Worm (Caenorhabditis elegans) whole organism, L4 larva: Measurements from ENCODE around the gene F59A1.6.

Source experiments
- aly-2 ChIP-seq: sonication (generic microtip); optimal IDR thresholded peaks from 2 replicates; lab custom pipeline; 2018; ENCODE audit warnings: missing biosample characterization, missing genetic modification characterization
- ama-1 ChIP-seq: fragments of 150-350 bp; optimal IDR thresholded peaks from 2 replicates; lab custom pipeline; 2014; ENCODE audit warnings: inconsistent platforms, mixed read lengths
- fos-1 ChIP-seq: fragments of 150-350 bp; optimal IDR thresholded peaks from 2 replicates; lab custom pipeline; 2014; ENCODE audit warnings: missing biosample characterization, missing genetic modification characterization
- lin-13 ChIP-seq: fragments of 150-350 bp; optimal IDR thresholded peaks from 2 replicates; lab custom pipeline; 2014; ENCODE audit warnings: missing biosample characterization, missing genetic modification reagents, missing genetic modification characterization
- pha-4 ChIP-seq, 2 experiments: fragments of 150-350 bp in 1 of 2; fragments of 200-800 bp in 1 of 2; sonication (Bioruptor generic) in 1 of 2; IDR thresholded peaks in 1 of 2; optimal IDR thresholded peaks in 1 of 2; 2 replicates each; pipeline versions ENCODE4 v1.3.6 to Lab custom; 2014 to 2022; ENCODE audit warnings: missing genetic modification characterization in 2 of 2, missing genetic modification reagents in 2 of 2, missing biosample characterization in 1 of 2, missing compliant biosample characterization in 1 of 2
- ztf-11 ChIP-seq: fragments of 150-350 bp; optimal IDR thresholded peaks from 2 replicates; lab custom pipeline; 2014; ENCODE audit warnings: missing biosample characterization, missing genetic modification characterization

DNA sequence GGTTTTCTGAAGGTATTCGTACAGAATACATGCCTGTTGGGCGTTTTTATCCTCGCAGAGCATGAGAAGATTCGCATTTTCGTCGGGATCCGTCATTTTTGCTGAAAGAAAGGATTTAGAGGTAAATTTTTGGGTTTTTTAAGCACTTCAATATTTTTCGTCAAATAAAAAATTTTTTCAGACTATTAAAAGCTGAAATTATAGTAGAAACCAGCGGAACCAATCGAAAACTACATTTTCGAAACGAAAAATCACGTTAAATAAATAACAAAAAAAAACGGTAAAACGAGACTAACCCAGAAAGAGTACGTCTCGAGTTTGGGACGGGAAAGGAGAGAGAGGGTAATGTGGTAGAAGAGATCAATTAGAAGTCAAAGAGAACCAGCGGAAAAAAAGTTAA lies 34.5 kb upstream of the F59A1.6 start, which contains the start of gene fbxa-192:
- TF ChIP-seq lin-13 (GFP tag; lab: Kevin White, UChicago) (no peak), aly-2 (no peak), fos-1 (tag; lab: Kevin White, UChicago) (no peak), pha-4 (GFP tag; IDR thresholded peaks at IDR 0.05; lab: Robert Waterston, UW) (no peak), pha-4 (tag; optimal IDR thresholded peaks at IDR 0.05; lab: Kevin White, UChicago) (no peak), ama-1 (lab: Kevin White, UChicago) (no peak), ztf-11 (tag; lab: Kevin White, UChicago) (no peak)
